Worm (Caenorhabditis elegans): ENCODE data around the gene Y57G11B.8.
A peak's percentile ranks its signal among the peaks of the same experiment; 100 is the strongest.

The Y57G11B.8 gene

ce11 chrIV:14609774-14610173 lies 31.3 kb upstream of the Y57G11B.8 start (continued):
- TF ChIP-seq elt-1 (tag; optimal IDR thresholded peaks at IDR 0.05) = no peak
- TF ChIP-seq ama-1 (optimal IDR thresholded peaks at IDR 0.05) = no peak
- TF ChIP-seq ztf-4 (tag; optimal IDR thresholded peaks at IDR 0.05) = no peak
- TF ChIP-seq ztf-11 (tag; optimal IDR thresholded peaks at IDR 0.05) = no peak
- no peak for TF ChIP-seq snpc-4 (tag; optimal IDR thresholded peaks at IDR 0.05)
- no peak for TF ChIP-seq nhr-77 (tag; optimal IDR thresholded peaks at IDR 0.05)
- TF ChIP-seq gmeb-1 (tag; optimal IDR thresholded peaks at IDR 0.05) = peak; percentile 43
- TF ChIP-seq dmd-4 (tag; optimal IDR thresholded peaks at IDR 0.05) = no peak
- peak in 1 of 2 experiments; percentile 14 for TF ChIP-seq mdl-1 (tag; optimal IDR thresholded peaks at IDR 0.05)
- TF ChIP-seq sma-3 (GFP tag; optimal IDR thresholded peaks at IDR 0.05) = peak; percentile 61
- TF ChIP-seq nhr-12 (tag; optimal IDR thresholded peaks at IDR 0.05) = no peak
- no peak for TF ChIP-seq ceh-16 (tag; optimal IDR thresholded peaks at IDR 0.05)

DNA sequence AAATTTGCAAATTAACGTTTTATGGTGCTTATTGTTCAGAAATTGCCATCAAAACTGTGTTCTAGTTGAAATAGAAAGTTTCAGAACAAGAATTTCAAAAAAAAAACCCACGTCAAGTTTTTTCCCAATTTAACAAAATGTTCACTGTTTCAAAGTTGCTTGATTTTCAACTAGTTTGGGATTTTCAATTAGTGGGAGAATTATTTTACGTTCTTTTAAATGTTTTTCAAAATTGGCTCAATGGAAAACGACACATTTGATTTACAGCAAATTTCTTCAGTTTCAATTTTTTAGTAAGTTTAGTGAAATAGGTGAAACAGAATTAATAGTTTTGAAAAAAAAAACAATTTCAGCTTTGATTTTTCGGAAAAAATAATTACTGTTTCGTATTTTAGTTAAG lies 30.1 kb upstream of the Y57G11B.8 start:
- no peak for TF ChIP-seq nhr-10 (tag; optimal IDR thresholded peaks at IDR 0.05)

DNA sequence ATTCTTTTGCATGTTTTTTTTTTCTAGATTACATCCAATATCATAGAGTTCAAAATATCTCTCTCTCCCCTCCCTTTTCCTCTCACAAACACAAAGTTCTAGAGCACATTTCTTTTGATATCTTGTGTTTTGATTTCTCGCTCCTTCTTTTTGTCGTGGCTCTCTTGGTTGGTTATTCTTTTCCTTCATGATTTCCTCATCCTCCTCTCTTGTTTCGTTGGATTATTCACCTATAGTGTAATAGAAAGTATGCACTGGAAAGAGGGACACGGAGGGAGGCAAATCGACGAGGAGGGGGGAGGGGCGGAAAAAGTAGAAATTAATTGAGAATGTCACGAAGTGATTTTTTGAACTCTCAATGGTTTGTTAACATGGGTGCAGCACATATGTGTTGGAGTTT lies 28.0 kb upstream of the Y57G11B.8 start:
- TF ChIP-seq gmeb-1 (tag; optimal IDR thresholded peaks at IDR 0.05) = no peak
- TF ChIP-seq skn-1 (tag; optimal IDR thresholded peaks at IDR 0.05) = no peak
- peak; percentile 30 to 57 for TF ChIP-seq lsy-2 (tag; optimal IDR thresholded peaks at IDR 0.05)
- TF ChIP-seq lin-13 (GFP tag; optimal IDR thresholded peaks at IDR 0.05) = peak; percentile 13
- no peak for TF ChIP-seq elt-1 (tag; optimal IDR thresholded peaks at IDR 0.05)
- TF ChIP-seq lin-11 (tag; optimal IDR thresholded peaks at IDR 0.05) = no peak
- TF ChIP-seq sma-9 (GFP tag; optimal IDR thresholded peaks at IDR 0.05) = peak; percentile 65
- no peak for TF ChIP-seq sma-9 (tag; optimal IDR thresholded peaks at IDR 0.05)
- no peak for TF ChIP-seq peb-1 (tag; optimal IDR thresholded peaks at IDR 0.05)
- no peak for TF ChIP-seq mab-5 (tag; optimal IDR thresholded peaks at IDR 0.05)
- TF ChIP-seq ZK546.5 (tag; optimal IDR thresholded peaks at IDR 0.05) = no peak
- no peak for TF ChIP-seq ztf-4 (tag; optimal IDR thresholded peaks at IDR 0.05)
- TF ChIP-seq zag-1 (tag; optimal IDR thresholded peaks at IDR 0.05) = no peak
- no peak for TF ChIP-seq nhr-237 (tag; optimal IDR thresholded peaks at IDR 0.05)
- no peak for TF ChIP-seq aly-2 (tag; optimal IDR thresholded peaks at IDR 0.05)
- TF ChIP-seq nhr-10 (tag; optimal IDR thresholded peaks at IDR 0.05) = no peak
- no peak for TF ChIP-seq nhr-25 (tag; optimal IDR thresholded peaks at IDR 0.05)
- TF ChIP-seq nhr-77 (tag; optimal IDR thresholded peaks at IDR 0.05) = no peak
- TF ChIP-seq Y55F3AM.14 (GFP tag; optimal IDR thresholded peaks at IDR 0.05) = no peak
- TF ChIP-seq nhr-23 (tag; optimal IDR thresholded peaks at IDR 0.05) = no peak
- no peak for TF ChIP-seq lin-39 (tag; optimal IDR thresholded peaks at IDR 0.05)
- no peak for TF ChIP-seq alr-1 (tag; optimal IDR thresholded peaks at IDR 0.05)
- TF ChIP-seq crh-2 (tag; optimal IDR thresholded peaks at IDR 0.05) = peak; percentile 52
- no peak for TF ChIP-seq ceh-82 (tag; optimal IDR thresholded peaks at IDR 0.05)
- TF ChIP-seq fos-1 (tag; optimal IDR thresholded peaks at IDR 0.05) = peak; percentile 33
- no peak for TF ChIP-seq ztf-11 (tag; optimal IDR thresholded peaks at IDR 0.05)
- no peak for TF ChIP-seq nhr-21 (tag; optimal IDR thresholded peaks at IDR 0.05)
- TF ChIP-seq F13H6.1 (tag; optimal IDR thresholded peaks at IDR 0.05) = peak; percentile 77
- TF ChIP-seq ztf-1 (GFP tag; conservative IDR thresholded peaks at IDR 0.05) = no peak
- no peak for TF ChIP-seq ama-1 (optimal IDR thresholded peaks at IDR 0.05)
- no peak for TF ChIP-seq unc-55 (GFP tag; optimal IDR thresholded peaks at IDR 0.05)
- TF ChIP-seq C34F6.9 (tag; optimal IDR thresholded peaks at IDR 0.05) = peak; percentile 30
- TF ChIP-seq ceh-16 (tag; optimal IDR thresholded peaks at IDR 0.05) = no peak
- peak; percentile 2 for TF ChIP-seq snpc-4 (tag; optimal IDR thresholded peaks at IDR 0.05)
- TF ChIP-seq blmp-1 (tag; optimal IDR thresholded peaks at IDR 0.05; ENCODE audit: insufficient read depth) = no peak
- TF ChIP-seq sem-4 (tag; optimal IDR thresholded peaks at IDR 0.05) = no peak
- TF ChIP-seq elt-3 (tag; optimal IDR thresholded peaks at IDR 0.05) = no peak
- peak; percentile 92 for TF ChIP-seq nhr-129 (tag; optimal IDR thresholded peaks at IDR 0.05)
- peak; percentile 11 for TF ChIP-seq nhr-6 (tag; optimal IDR thresholded peaks at IDR 0.05)
- no peak for TF ChIP-seq unc-39 (tag; optimal IDR thresholded peaks at IDR 0.05)
- TF ChIP-seq mbf-1 (tag; optimal IDR thresholded peaks at IDR 0.05) = no peak
- TF ChIP-seq nhr-12 (tag; optimal IDR thresholded peaks at IDR 0.05) = no peak
- TF ChIP-seq dmd-4 (tag; optimal IDR thresholded peaks at IDR 0.05) = no peak
- TF ChIP-seq egl-27 (tag; optimal IDR thresholded peaks at IDR 0.05) = peak; percentile 52
- no peak for TF ChIP-seq unc-62 (GFP tag; optimal IDR thresholded peaks at IDR 0.05)
- TF ChIP-seq mdl-1 (tag; optimal IDR thresholded peaks at IDR 0.05) = no peak
- TF ChIP-seq nhr-11 (tag; optimal IDR thresholded peaks at IDR 0.05) = no peak
- TF ChIP-seq sma-3 (GFP tag; optimal IDR thresholded peaks at IDR 0.05) = no peak
- no peak for TF ChIP-seq R02D3.7 (tag; optimal IDR thresholded peaks at IDR 0.05)

Measured in whole organism, L2 larva.